Worm (Caenorhabditis elegans): ENCODE data around the gene ragc-1.

ce11 chrIV:11602498-11603068, 2.1 kb downstream of the ragc-1 start, which contains the start of gene rps-11:
- no peak for TF ChIP-seq nfya-2 (GFP tag; IDR thresholded peaks at IDR 0.05)
- TF ChIP-seq nhr-90 (tag; optimal IDR thresholded peaks at IDR 0.05) = no peak
- TF ChIP-seq madf-3 (GFP tag; IDR thresholded peaks at IDR 0.05) = no peak
